Fruit fly (Drosophila melanogaster) whole organism, prepupa: ENCODE data around the gene Cpr65Av.
A peak's percentile ranks its signal among the peaks of the same experiment; 100 is the strongest.

ENCODE experiments used
- Blimp-1 ChIP-seq: fragments of 200-800 bp; sonication (Bioruptor generic); optimal IDR thresholded peaks from 3 replicates; lab custom pipeline; 2017; ENCODE audit warnings: missing biosample characterization, missing genetic modification characterization, mild to moderate bottlenecking, moderate library complexity, missing genetic modification reagents
- CG10669 ChIP-seq: fragments of 200-800 bp; sonication (Bioruptor generic); optimal IDR thresholded peaks from 3 replicates; lab custom pipeline; 2018; ENCODE audit warnings: missing biosample characterization, mild to moderate bottlenecking, missing genetic modification characterization, moderate library complexity
- CG11762 ChIP-seq: fragments of 200-800 bp; sonication (Bioruptor generic); optimal IDR thresholded peaks from 3 replicates; lab custom pipeline; 2016; ENCODE audit warnings: missing biosample characterization, missing genetic modification characterization; ENCODE audit not compliant: insufficient read depth
- CG11902 ChIP-seq: fragments of 200-800 bp; sonication (Bioruptor generic); optimal IDR thresholded peaks from 3 replicates; lab custom pipeline; 2016; ENCODE audit warnings: missing biosample characterization, missing genetic modification characterization
- CG15336 ChIP-seq: fragments of 200-800 bp; sonication (Bioruptor generic); IDR thresholded peaks from 2 replicates; pipeline ENCODE4 v1.3.6; 2022; ENCODE audit warnings: missing biosample characterization, missing genetic modification characterization
- CG1621 ChIP-seq: fragments of 200-800 bp; sonication (Bioruptor generic); optimal IDR thresholded peaks from 3 replicates; lab custom pipeline; 2018; ENCODE audit warnings: missing biosample characterization, mild to moderate bottlenecking, missing genetic modification characterization
- CG3032 ChIP-seq: fragments of 200-800 bp; optimal IDR thresholded peaks from 2 replicates; lab custom pipeline; 2019; ENCODE audit warnings: missing biosample characterization, mild to moderate bottlenecking, missing genetic modification characterization, moderate library complexity
- CG31627 ChIP-seq: fragments of 200-800 bp; sonication (Bioruptor generic); optimal IDR thresholded peaks from 3 replicates; lab custom pipeline; 2016; ENCODE audit warnings: missing biosample characterization, missing genetic modification characterization
- CG3919 ChIP-seq: fragments of 200-800 bp; sonication (Bioruptor generic); optimal IDR thresholded peaks from 3 replicates; lab custom pipeline; 2016; ENCODE audit warnings: missing biosample characterization, missing genetic modification characterization
- CG4318 ChIP-seq: fragments of 200-800 bp; sonication (Bioruptor generic); optimal IDR thresholded peaks from 3 replicates; lab custom pipeline; 2017; ENCODE audit warnings: missing biosample characterization, mild to moderate bottlenecking, missing genetic modification characterization
- CG6163 ChIP-seq: fragments of 200-800 bp; sonication (Bioruptor generic); IDR thresholded peaks from 3 replicates; pipeline ENCODE4 v1.3.6; 2022; ENCODE audit warnings: missing biosample characterization, missing genetic modification characterization
- CG6276 ChIP-seq: fragments of 200-800 bp; sonication (Bioruptor generic); optimal IDR thresholded peaks from 2 replicates; lab custom pipeline; 2017; ENCODE audit warnings: missing biosample characterization, mild to moderate bottlenecking, missing genetic modification characterization
- CG6792 ChIP-seq: fragments of 200-800 bp; sonication (Bioruptor generic); optimal IDR thresholded peaks from 3 replicates; lab custom pipeline; 2016; ENCODE audit warnings: missing biosample characterization, missing genetic modification characterization
- CG6808 ChIP-seq: fragments of 200-800 bp; sonication (Bioruptor generic); optimal IDR thresholded peaks from 3 replicates; lab custom pipeline; 2017; ENCODE audit warnings: missing biosample characterization, missing genetic modification characterization, mild to moderate bottlenecking, moderate library complexity, missing genetic modification reagents
- CG6854 ChIP-seq: fragments of 200-800 bp; sonication (Bioruptor generic); optimal IDR thresholded peaks from 2 replicates; lab custom pipeline; 2017; ENCODE audit warnings: missing biosample characterization, mild to moderate bottlenecking, missing genetic modification characterization
- CG7368 ChIP-seq: fragments of 200-800 bp; sonication (Bioruptor generic); optimal IDR thresholded peaks from 3 replicates; lab custom pipeline; 2016; ENCODE audit warnings: missing biosample characterization, missing genetic modification characterization
- CG8119 ChIP-seq: fragments of 200-800 bp; sonication (Bioruptor generic); IDR thresholded peaks from 3 replicates; pipeline ENCODE4 v1.3.6; 2022; ENCODE audit warnings: missing biosample characterization, missing genetic modification characterization
- CG8319 ChIP-seq: fragments of 200-800 bp; sonication (Bioruptor generic); optimal IDR thresholded peaks from 3 replicates; lab custom pipeline; 2016; ENCODE audit warnings: missing biosample characterization, missing genetic modification characterization
- CG8632 ChIP-seq: fragments of 200-800 bp; sonication (Bioruptor generic); optimal IDR thresholded peaks from 3 replicates; lab custom pipeline; 2016; ENCODE audit warnings: missing biosample characterization, missing genetic modification characterization
- CG9139 ChIP-seq: fragments of 200-800 bp; sonication (Bioruptor generic); optimal IDR thresholded peaks from 3 replicates; lab custom pipeline; 2017; ENCODE audit warnings: missing biosample characterization, mild to moderate bottlenecking, missing genetic modification characterization
- Eip75B ChIP-seq: fragments of 200-800 bp; sonication (Bioruptor generic); optimal IDR thresholded peaks from 3 replicates; lab custom pipeline; 2016; ENCODE audit warnings: missing biosample characterization, missing genetic modification characterization
- Eip78C ChIP-seq: fragments of 200-800 bp; sonication (Bioruptor generic); peaks from one replicate; lab custom pipeline; 2016; ENCODE audit warnings: missing biosample characterization, missing genetic modification characterization
- Eip93F ChIP-seq: fragments of 200-800 bp; sonication (Bioruptor generic); optimal IDR thresholded peaks from 2 replicates; lab custom pipeline; 2016; ENCODE audit warnings: missing biosample characterization, mild to moderate bottlenecking, missing genetic modification characterization
- Ets21C ChIP-seq: fragments of 200-800 bp; sonication (Bioruptor generic); optimal IDR thresholded peaks from 3 replicates; lab custom pipeline; 2016; ENCODE audit warnings: missing biosample characterization, missing genetic modification characterization
- Ets96B ChIP-seq: fragments of 200-800 bp; optimal IDR thresholded peaks from 2 replicates; lab custom pipeline; 2019; ENCODE audit warnings: missing biosample characterization, mild to moderate bottlenecking, missing genetic modification characterization, moderate library complexity
- Gug ChIP-seq: fragments of 200-800 bp; sonication (Bioruptor generic); IDR thresholded peaks from 2 replicates; pipeline ENCODE4 v1.3.6; 2022; ENCODE audit warnings: missing biosample characterization, missing genetic modification characterization
- Hr38 ChIP-seq: sonication (Bioruptor generic); optimal IDR thresholded peaks from 2 replicates; lab custom pipeline; 2016; ENCODE audit warnings: missing biosample characterization, missing genetic modification characterization
- Hr39 ChIP-seq: fragments of 200-800 bp; sonication (Bioruptor generic); optimal IDR thresholded peaks from 2 replicates; lab custom pipeline; 2016; ENCODE audit warnings: missing biosample characterization, missing genetic modification characterization
- Hr4 ChIP-seq: fragments of 200-800 bp; sonication (Bioruptor generic); optimal IDR thresholded peaks from 3 replicates; lab custom pipeline; 2016; ENCODE audit warnings: missing biosample characterization, missing genetic modification characterization
- Lpt ChIP-seq: fragments of 200-800 bp; sonication (Bioruptor generic); optimal IDR thresholded peaks from 3 replicates; lab custom pipeline; 2016; ENCODE audit warnings: missing biosample characterization, missing genetic modification characterization
- Met ChIP-seq: fragments of 200-800 bp; sonication (Bioruptor generic); optimal IDR thresholded peaks from 3 replicates; lab custom pipeline; 2016; ENCODE audit warnings: missing biosample characterization, missing genetic modification characterization
- OdsH ChIP-seq: fragments of 200-800 bp; sonication (Bioruptor generic); optimal IDR thresholded peaks from 3 replicates; lab custom pipeline; 2016; ENCODE audit warnings: missing biosample characterization, missing genetic modification characterization
- Smox ChIP-seq: fragments of 200-800 bp; sonication (Bioruptor generic); optimal IDR thresholded peaks from 3 replicates; lab custom pipeline; 2016; ENCODE audit warnings: missing biosample characterization, missing genetic modification characterization
- Sox102F ChIP-seq: fragments of 200-800 bp; sonication (Bioruptor generic); optimal IDR thresholded peaks from 2 replicates; lab custom pipeline; 2016; ENCODE audit warnings: missing biosample characterization, mild to moderate bottlenecking, missing genetic modification characterization
- Sox14 ChIP-seq: fragments of 200-800 bp; sonication (Bioruptor generic); optimal IDR thresholded peaks from 3 replicates; lab custom pipeline; 2016; ENCODE audit warnings: missing biosample characterization, missing genetic modification characterization
- Sox15 ChIP-seq: fragments of 200-800 bp; sonication (Bioruptor generic); optimal IDR thresholded peaks from 3 replicates; lab custom pipeline; 2016; ENCODE audit warnings: missing biosample characterization, missing genetic modification characterization
- achi ChIP-seq: fragments of 200-800 bp; sonication (Bioruptor generic); optimal IDR thresholded peaks from 3 replicates; lab custom pipeline; 2016; ENCODE audit warnings: missing biosample characterization, missing genetic modification characterization
- acj6 ChIP-seq: fragments of 200-800 bp; sonication (Bioruptor generic); optimal IDR thresholded peaks from 3 replicates; lab custom pipeline; 2016; ENCODE audit warnings: missing biosample characterization, missing genetic modification characterization
- cyc ChIP-seq: fragments of 200-800 bp; sonication (Bioruptor generic); optimal IDR thresholded peaks from 3 replicates; lab custom pipeline; 2016; ENCODE audit warnings: missing biosample characterization, missing genetic modification characterization
- dac ChIP-seq: fragments of 200-800 bp; sonication (Bioruptor generic); optimal IDR thresholded peaks from 2 replicates; lab custom pipeline; 2017; ENCODE audit warnings: missing biosample characterization, mild to moderate bottlenecking, missing genetic modification characterization
- eg ChIP-seq: fragments of 200-800 bp; sonication (Bioruptor generic); IDR thresholded peaks from 3 replicates; pipeline ENCODE4 v1.3.6; 2022; ENCODE audit warnings: missing biosample characterization, missing genetic modification characterization
- esn ChIP-seq: fragments of 200-800 bp; sonication (Bioruptor generic); optimal IDR thresholded peaks from 2 replicates; lab custom pipeline; 2016; ENCODE audit warnings: missing biosample characterization, mild to moderate bottlenecking, missing genetic modification characterization, moderate library complexity
- fd59A ChIP-seq: fragments of 200-800 bp; sonication (Bioruptor generic); optimal IDR thresholded peaks from 2 replicates; lab custom pipeline; 2017; ENCODE audit warnings: missing biosample characterization, mild to moderate bottlenecking, missing genetic modification characterization, missing genetic modification reagents
- fd85E ChIP-seq: fragments of 200-800 bp; sonication (Bioruptor generic); optimal IDR thresholded peaks from 3 replicates; lab custom pipeline; 2016; ENCODE audit warnings: missing biosample characterization, missing genetic modification characterization
- fkh ChIP-seq: fragments of 200-800 bp; sonication (Bioruptor generic); optimal IDR thresholded peaks from 3 replicates; lab custom pipeline; 2017; ENCODE audit warnings: missing biosample characterization, mild to moderate bottlenecking, missing genetic modification characterization, moderate library complexity
- lz ChIP-seq: fragments of 200-800 bp; sonication (Bioruptor generic); optimal IDR thresholded peaks from 3 replicates; lab custom pipeline; 2016; ENCODE audit warnings: missing biosample characterization, missing genetic modification characterization
- net ChIP-seq: fragments of 200-800 bp; sonication (Bioruptor generic); optimal IDR thresholded peaks from 3 replicates; lab custom pipeline; 2016; ENCODE audit warnings: missing biosample characterization, missing genetic modification characterization
- pdm3 ChIP-seq: fragments of 200-800 bp; sonication (Bioruptor generic); optimal IDR thresholded peaks from 3 replicates; lab custom pipeline; 2016; ENCODE audit warnings: missing biosample characterization, missing genetic modification characterization
- spab ChIP-seq: fragments of 200-800 bp; sonication (Bioruptor generic); optimal IDR thresholded peaks from 2 replicates; lab custom pipeline; 2017; ENCODE audit warnings: missing biosample characterization, mild to moderate bottlenecking, missing genetic modification characterization, missing genetic modification reagents
- svp ChIP-seq: fragments of 200-800 bp; sonication (Bioruptor generic); peaks from one replicate; lab custom pipeline; 2016; ENCODE audit warnings: missing biosample characterization, missing genetic modification characterization
- topi ChIP-seq: fragments of 200-800 bp; sonication (Bioruptor generic); optimal IDR thresholded peaks from 3 replicates; lab custom pipeline; 2016; ENCODE audit warnings: missing biosample characterization, missing genetic modification characterization
- vri ChIP-seq: fragments of 200-800 bp; sonication (Bioruptor generic); optimal IDR thresholded peaks from 3 replicates; lab custom pipeline; 2016; ENCODE audit warnings: missing biosample characterization, mild to moderate bottlenecking, missing genetic modification characterization

Cpr65Av gene

dm6 chr3L:6124616-6125408 lies 15.0 kb downstream of the Cpr65Av start:
- no peak for TF ChIP-seq Gug (GFP tag; lab: Robert Waterston, UW)
- TF ChIP-seq achi (GFP tag; lab: Kevin White, UChicago) = no peak
- TF ChIP-seq CG11902 (GFP tag; lab: Kevin White, UChicago) = no peak
- TF ChIP-seq CG8632 = no peak
- no peak for TF ChIP-seq Hr4 (GFP tag; lab: Kevin White, UChicago)
- no peak for TF ChIP-seq Hr39 (GFP tag; lab: Kevin White, UChicago)
- peak; percentile 87 for TF ChIP-seq Eip78C
- TF ChIP-seq Lpt (GFP tag; lab: Kevin White, UChicago) = no peak
- TF ChIP-seq CG1621 (tag; lab: Kevin White, UChicago) = no peak
- TF ChIP-seq CG3919 (GFP tag; lab: Kevin White, UChicago) = peak; percentile 72
- peak; percentile 3 for TF ChIP-seq Blimp-1
- TF ChIP-seq Sox102F = no peak
- TF ChIP-seq CG6808 = peak; percentile 10
- TF ChIP-seq eg (GFP tag; lab: Robert Waterston, UW) = no peak; the same call in 2 of the 3 replicates
- peak; percentile 26 for TF ChIP-seq cyc (GFP tag; lab: Kevin White, UChicago)
- peak; percentile 12 for TF ChIP-seq CG8319 (GFP tag; lab: Kevin White, UChicago)
- TF ChIP-seq CG9139 = no peak
- no peak for TF ChIP-seq CG15336 (GFP tag; lab: Robert Waterston, UW)
- TF ChIP-seq CG8119 = no peak
- no peak for TF ChIP-seq Eip93F (GFP tag; lab: Kevin White, UChicago)
- no peak for TF ChIP-seq vri (GFP tag; lab: Kevin White, UChicago)
- no peak for TF ChIP-seq Hr38
- TF ChIP-seq esn = no peak
- no peak for TF ChIP-seq spab (GFP tag; lab: Kevin White, UChicago)
- TF ChIP-seq Ets96B = no peak
- peak; percentile 3 for TF ChIP-seq pdm3
- TF ChIP-seq fd59A (GFP tag; lab: Kevin White, UChicago) = no peak
- no peak for TF ChIP-seq fd85E (GFP tag; lab: Kevin White, UChicago)
- no peak for TF ChIP-seq CG4318 (GFP tag; lab: Kevin White, UChicago)
- peak; percentile 11 for TF ChIP-seq Met (GFP tag; lab: Kevin White, UChicago)
- TF ChIP-seq dac (GFP tag; lab: Kevin White, UChicago) = no peak
- TF ChIP-seq Sox15 (GFP tag; lab: Kevin White, UChicago) = no peak
- TF ChIP-seq Smox = no peak
- no peak for TF ChIP-seq CG6792
- TF ChIP-seq Eip75B (GFP tag; lab: Kevin White, UChicago) = peak; percentile 43
- peak; percentile 63 for TF ChIP-seq svp (GFP tag; lab: Kevin White, UChicago)
- TF ChIP-seq Ets21C (GFP tag; lab: Kevin White, UChicago) = no peak
- no peak; the same call in 1 of the 3 replicates for TF ChIP-seq CG6163
- TF ChIP-seq Sox14 (GFP tag; lab: Kevin White, UChicago) = no peak
- TF ChIP-seq CG3032 (tag; lab: Kevin White, UChicago) = no peak
- TF ChIP-seq net (GFP tag; lab: Kevin White, UChicago) = no peak
- TF ChIP-seq CG6276 (GFP tag; lab: Kevin White, UChicago) = no peak
- peak; percentile 48 for TF ChIP-seq fkh (GFP tag; lab: Kevin White, UChicago)
- peak; percentile 41 for TF ChIP-seq topi (GFP tag; lab: Kevin White, UChicago)
- TF ChIP-seq CG11762 = no peak
- peak; percentile 41 for TF ChIP-seq CG10669
- TF ChIP-seq lz = peak; percentile 43
- no peak for TF ChIP-seq acj6 (GFP tag; lab: Kevin White, UChicago)
- TF ChIP-seq CG31627 = no peak
- TF ChIP-seq CG7368 (GFP tag; lab: Kevin White, UChicago) = peak; percentile 29
- peak; percentile 15 for TF ChIP-seq OdsH (GFP tag; lab: Kevin White, UChicago)
- TF ChIP-seq CG6854 (GFP tag; lab: Kevin White, UChicago) = no peak
